Fruit fly (Drosophila melanogaster) whole organism, embryonic: ENCODE data around the gene CG13309.

Experiments used
- CG10321 ChIP-seq: fragments of 200-800 bp; sonication (Bioruptor generic); IDR thresholded peaks from 2 replicates; pipeline ENCODE4 v1.3.6; 2022; ENCODE audit warnings: missing biosample characterization, missing genetic modification characterization
- CG10654 ChIP-seq: fragments of 200-800 bp; sonication (Bioruptor generic); optimal IDR thresholded peaks from 2 replicates; lab custom pipeline; 2016; ENCODE audit warnings: missing biosample characterization, missing genetic modification characterization
- CG10959 ChIP-seq: fragments of 200-800 bp; sonication (Bioruptor generic); IDR thresholded peaks from 2 replicates; pipeline ENCODE4 v1.3.6; 2022; ENCODE audit warnings: missing biosample characterization, missing genetic modification characterization
- CG11456 ChIP-seq: fragments of 200-800 bp; sonication (Bioruptor generic); IDR thresholded peaks from 3 replicates; pipeline ENCODE4 v1.3.6; 2022; ENCODE audit warnings: missing biosample characterization, missing genetic modification characterization
- CG12071 ChIP-seq: fragments of 200-800 bp; sonication (Bioruptor generic); optimal IDR thresholded peaks from 3 replicates; lab custom pipeline; 2018; ENCODE audit warnings: missing biosample characterization, mild to moderate bottlenecking, missing genetic modification characterization
- CG12219 ChIP-seq: fragments of 200-800 bp; sonication (Bioruptor generic); optimal IDR thresholded peaks from 3 replicates; lab custom pipeline; 2018; ENCODE audit warnings: missing biosample characterization, mild to moderate bottlenecking, missing genetic modification characterization
- CG12236 ChIP-seq: fragments of 200-800 bp; sonication (Bioruptor generic); optimal IDR thresholded peaks from 2 replicates; lab custom pipeline; 2016; ENCODE audit warnings: missing biosample characterization, missing genetic modification characterization
- CG12659 ChIP-seq: fragments of 200-800 bp; sonication (Bioruptor generic); optimal IDR thresholded peaks from 3 replicates; lab custom pipeline; 2017; ENCODE audit warnings: mild to moderate bottlenecking, missing biosample characterization, missing genetic modification reagents, missing genetic modification characterization
- CG12744 ChIP-seq: fragments of 200-800 bp; sonication (Bioruptor generic); optimal IDR thresholded peaks from 2 replicates; lab custom pipeline; 2016; ENCODE audit warnings: missing biosample characterization, missing genetic modification characterization
- CG13123 ChIP-seq: fragments of 200-800 bp; sonication (Bioruptor generic); optimal IDR thresholded peaks from 2 replicates; lab custom pipeline; 2016; ENCODE audit warnings: missing biosample characterization, missing genetic modification characterization
- CG14050 ChIP-seq: fragments of 200-800 bp; sonication (Bioruptor generic); IDR thresholded peaks from 3 replicates; pipeline ENCODE4 v1.3.6; 2022; ENCODE audit warnings: missing biosample characterization, missing genetic modification characterization
- CG14667 ChIP-seq: fragments of 200-800 bp; sonication (Bioruptor generic); IDR thresholded peaks from 2 replicates; pipeline ENCODE4 v1.3.6; 2022; ENCODE audit warnings: missing biosample characterization, missing genetic modification characterization
- CG14965 ChIP-seq: fragments of 200-800 bp; sonication (Bioruptor generic); optimal IDR thresholded peaks from 2 replicates; lab custom pipeline; 2016; ENCODE audit warnings: missing biosample characterization, missing genetic modification characterization, borderline replicate concordance
- CG16779 ChIP-seq: fragments of 200-800 bp; sonication (Bioruptor generic); IDR thresholded peaks from 2 replicates; pipeline ENCODE4 v1.3.6; 2022; ENCODE audit warnings: missing biosample characterization, missing genetic modification characterization
- CG16813 ChIP-seq: fragments of 200-800 bp; sonication (Bioruptor generic); IDR thresholded peaks from 3 replicates; pipeline ENCODE4 v1.3.6; 2022; ENCODE audit warnings: missing biosample characterization, missing genetic modification characterization; ENCODE audit not compliant: partially characterized antibody
- CG17361 ChIP-seq: fragments of 200-800 bp; sonication (Bioruptor generic); IDR thresholded peaks from 3 replicates; pipeline ENCODE4 v1.3.6; 2022; ENCODE audit warnings: missing biosample characterization, missing genetic modification characterization
- CG18011 ChIP-seq: fragments of 200-800 bp; sonication (Bioruptor generic); optimal IDR thresholded peaks from 2 replicates; lab custom pipeline; 2017; ENCODE audit warnings: missing biosample characterization, missing genetic modification characterization, mild to moderate bottlenecking, moderate library complexity, missing genotype
- CG2129 ChIP-seq: fragments of 200-800 bp; sonication (Bioruptor generic); IDR thresholded peaks from 2 replicates; pipeline ENCODE4 v1.3.6; 2022; ENCODE audit warnings: missing biosample characterization, missing genetic modification characterization; ENCODE audit not compliant: partially characterized antibody
- CG30403 ChIP-seq: fragments of 200-800 bp; sonication (Bioruptor generic); optimal IDR thresholded peaks from 3 replicates; lab custom pipeline; 2016; ENCODE audit warnings: missing biosample characterization, missing genetic modification characterization
- CG34422 ChIP-seq: fragments of 200-800 bp; sonication (Bioruptor generic); IDR thresholded peaks from 3 replicates; pipeline ENCODE4 v1.3.6; 2022; ENCODE audit warnings: missing biosample characterization, missing genetic modification characterization
- CG5180 ChIP-seq: fragments of 200-800 bp; sonication (Bioruptor generic); optimal IDR thresholded peaks from 3 replicates; lab custom pipeline; 2017; ENCODE audit warnings: missing biosample characterization, missing genetic modification characterization, mild to moderate bottlenecking, moderate library complexity, missing genetic modification reagents
- CG6254 ChIP-seq: fragments of 200-800 bp; sonication (Bioruptor generic); optimal IDR thresholded peaks from 3 replicates; lab custom pipeline; 2017; ENCODE audit warnings: mild to moderate bottlenecking, missing biosample characterization, missing genetic modification reagents, missing genetic modification characterization
- CG6654 ChIP-seq: fragments of 200-800 bp; sonication (Bioruptor generic); optimal IDR thresholded peaks from 2 replicates; lab custom pipeline; 2017; ENCODE audit warnings: missing biosample characterization, mild to moderate bottlenecking, missing genetic modification characterization
- CG9609 ChIP-seq: fragments of 200-800 bp; sonication (Bioruptor generic); optimal IDR thresholded peaks from 3 replicates; lab custom pipeline; 2016; ENCODE audit warnings: missing biosample characterization, missing genetic modification characterization
- Dbx ChIP-seq: fragments of 200-800 bp; sonication (Bioruptor generic); IDR thresholded peaks from 3 replicates; pipeline ENCODE4 v1.3.6; 2022; ENCODE audit warnings: missing biosample characterization, missing genetic modification characterization
- Dref ChIP-seq: fragments of 200-800 bp; sonication (Bioruptor generic); IDR thresholded peaks from 2 replicates; pipeline ENCODE4 v1.3.6; 2022; ENCODE audit warnings: missing biosample characterization, missing genetic modification characterization
- Elba2 ChIP-seq: fragments of 200-800 bp; sonication (Bioruptor generic); optimal IDR thresholded peaks from 3 replicates; lab custom pipeline; 2016; ENCODE audit warnings: missing biosample characterization, missing genetic modification characterization
- Ets65A ChIP-seq: fragments of 200-800 bp; sonication (Bioruptor generic); peaks from one replicate; lab custom pipeline; 2016; ENCODE audit warnings: missing biosample characterization, missing genetic modification characterization
- Ets97D ChIP-seq: fragments of 200-800 bp; sonication (Bioruptor generic); optimal IDR thresholded peaks from 3 replicates; lab custom pipeline; 2016; ENCODE audit warnings: missing biosample characterization, missing genetic modification characterization
- H2.0 ChIP-seq: fragments of 200-800 bp; sonication (Bioruptor generic); IDR thresholded peaks from 2 replicates; pipeline ENCODE4 v1.3.6; 2022; ENCODE audit warnings: missing biosample characterization, missing genetic modification characterization
- PHDP ChIP-seq: fragments of 200-800 bp; sonication (Bioruptor generic); optimal IDR thresholded peaks from 3 replicates; lab custom pipeline; 2018; ENCODE audit warnings: missing biosample characterization, mild to moderate bottlenecking, missing genetic modification characterization, moderate library complexity
- Six4 ChIP-seq: fragments of 200-800 bp; sonication (Bioruptor generic); optimal IDR thresholded peaks from 2 replicates; lab custom pipeline; 2016; ENCODE audit warnings: missing biosample characterization, missing genetic modification characterization
- Stat92E ChIP-seq, 3 experiments: fragments of >200 bp in 2 of 3; fragments of 200-800 bp in 1 of 3; sonication (Bioruptor generic) in 1 of 3; optimal IDR thresholded peaks; 2 replicates each; lab custom pipeline; 2017 to 2019; ENCODE audit warnings: missing biosample characterization in 3 of 3, missing genetic modification characterization in 3 of 3, mild to moderate bottlenecking in 1 of 3, moderate library complexity in 1 of 3
- Usf ChIP-seq: fragments of 200-800 bp; sonication (Bioruptor generic); optimal IDR thresholded peaks from 2 replicates; lab custom pipeline; 2017; ENCODE audit warnings: missing genotype, missing biosample characterization, missing genetic modification characterization
- az2 ChIP-seq: fragments of 200-800 bp; sonication (Bioruptor generic); optimal IDR thresholded peaks from 3 replicates; lab custom pipeline; 2016; ENCODE audit warnings: missing biosample characterization, missing genetic modification characterization
- cad ChIP-seq: fragments of >200 bp; optimal IDR thresholded peaks from 2 replicates; lab custom pipeline; 2017; ENCODE audit warnings: missing biosample characterization, missing genetic modification characterization
- chif ChIP-seq, 2 experiments: fragments of 200-800 bp; sonication (Bioruptor generic); optimal IDR thresholded peaks; 3 replicates each; lab custom pipeline; 2016; ENCODE audit warnings: missing biosample characterization in 2 of 2, missing genetic modification characterization in 2 of 2
- ci ChIP-seq: fragments of 200-800 bp; sonication (Bioruptor generic); IDR thresholded peaks from 3 replicates; pipeline ENCODE4 v1.3.6; 2022; ENCODE audit warnings: missing biosample characterization, missing genetic modification characterization
- crc ChIP-seq: fragments of 200-800 bp; sonication (Bioruptor generic); optimal IDR thresholded peaks from 2 replicates; lab custom pipeline; 2016; ENCODE audit warnings: missing biosample characterization, missing genetic modification characterization
- croc ChIP-seq: fragments of 200-800 bp; sonication (Bioruptor generic); conservative IDR thresholded peaks from 3 replicates; pipeline ENCODE4 v1.3.6; 2022; ENCODE audit warnings: missing biosample characterization, missing genetic modification characterization
- dm ChIP-seq: fragments of 200-800 bp; sonication (Bioruptor generic); optimal IDR thresholded peaks from 3 replicates; lab custom pipeline; 2016; ENCODE audit warnings: missing biosample characterization, missing genetic modification characterization
- ems ChIP-seq: fragments of 200-800 bp; sonication (Bioruptor generic); optimal IDR thresholded peaks from 3 replicates; lab custom pipeline; 2016; ENCODE audit warnings: missing biosample characterization, missing genetic modification characterization
- fru ChIP-seq: fragments of >200 bp; optimal IDR thresholded peaks from 2 replicates; lab custom pipeline; 2017
- hth ChIP-seq: fragments of >200 bp; optimal IDR thresholded peaks from 2 replicates; lab custom pipeline; 2017; ENCODE audit warnings: inconsistent platforms
- lilli ChIP-seq: fragments of 200-800 bp; sonication (Bioruptor generic); optimal IDR thresholded peaks from 3 replicates; lab custom pipeline; 2016; ENCODE audit warnings: missing biosample characterization, missing genetic modification characterization
- mld ChIP-seq: fragments of 200-800 bp; sonication (Bioruptor generic); IDR thresholded peaks from 3 replicates; pipeline ENCODE4 v1.3.6; 2022; ENCODE audit warnings: missing biosample characterization, missing genetic modification characterization; ENCODE audit not compliant: partially characterized antibody
- nom ChIP-seq: fragments of 200-800 bp; sonication (Bioruptor generic); optimal IDR thresholded peaks from 2 replicates; lab custom pipeline; 2017; ENCODE audit warnings: missing biosample characterization, missing genetic modification characterization, mild to moderate bottlenecking, moderate library complexity, missing genetic modification reagents
- peb ChIP-seq: fragments of 200-800 bp; sonication (Bioruptor generic); IDR thresholded peaks from 2 replicates; pipeline ENCODE4 v1.3.6; 2022; ENCODE audit warnings: missing biosample characterization, missing genetic modification characterization
- sd ChIP-seq: fragments of 200-800 bp; sonication (Bioruptor generic); optimal IDR thresholded peaks from 3 replicates; lab custom pipeline; 2018; ENCODE audit warnings: missing biosample characterization, mild to moderate bottlenecking, missing genetic modification characterization, moderate library complexity
- ssp ChIP-seq: fragments of 200-800 bp; sonication (Bioruptor generic); IDR thresholded peaks from 2 replicates; pipeline ENCODE4 v1.3.6; 2022; ENCODE audit warnings: missing biosample characterization, missing genetic modification characterization
- tna ChIP-seq: fragments of 200-800 bp; sonication (Bioruptor generic); IDR thresholded peaks from 2 replicates; pipeline ENCODE4 v1.3.6; 2022; ENCODE audit warnings: missing biosample characterization, missing genetic modification characterization; ENCODE audit not compliant: partially characterized antibody
- zfh1 ChIP-seq: fragments of 200-800 bp; sonication (Bioruptor generic); IDR thresholded peaks from 3 replicates; pipeline ENCODE4 v1.3.6; 2022; ENCODE audit warnings: missing biosample characterization, missing genetic modification characterization

Gene CG13309

dm6 chr3L:8763037-8763454 lies 47.1 kb upstream of the CG13309 start (continued):
- TF ChIP-seq CG2129 (GFP tag; lab: Robert Waterston, UW), result no peak
- TF ChIP-seq CG6654 (GFP tag; lab: Kevin White, UChicago), result no peak
- no peak for TF ChIP-seq CG14965 (GFP tag; lab: Kevin White, UChicago)
- TF ChIP-seq CG6254 (GFP tag; lab: Kevin White, UChicago), result no peak
- no peak for TF ChIP-seq CG12071
- TF ChIP-seq CG10321 (GFP tag; lab: Robert Waterston, UW), result no peak
- TF ChIP-seq CG12659 (GFP tag; lab: Kevin White, UChicago), result peak; percentile 38
- TF ChIP-seq CG12236 (GFP tag; lab: Kevin White, UChicago), result no peak
- no peak for TF ChIP-seq Usf
- TF ChIP-seq zfh1 (GFP tag; lab: Robert Waterston, UW), result peak; percentile 39; the same call in 1 of the 3 replicates
- 0 out of 3 replicates have a peak, but pooled peaks have one; percentile 17 for TF ChIP-seq mld
- TF ChIP-seq PHDP (tag; lab: Kevin White, UChicago), result peak; percentile 43
- no peak for TF ChIP-seq Ets65A
- no peak for TF ChIP-seq CG18011 (GFP tag; lab: Kevin White, UChicago)
- TF ChIP-seq CG16813 (GFP tag; lab: Robert Waterston, UW), result peak; percentile 40; the same call in 1 of the 3 replicates
- no peak for TF ChIP-seq CG12219 (GFP tag; lab: Kevin White, UChicago)
- no peak for TF ChIP-seq Elba2 (GFP tag; lab: Kevin White, UChicago)
- TF ChIP-seq CG34422 (GFP tag; lab: Robert Waterston, UW), result peak; percentile 63; the same call in 2 of the 3 replicates
- TF ChIP-seq sd (tag; lab: Kevin White, UChicago), result no peak
- TF ChIP-seq croc, result no peak
- TF ChIP-seq az2 (GFP tag; lab: Kevin White, UChicago), result peak; percentile 12
- no peak for TF ChIP-seq Ets97D (GFP tag; lab: Kevin White, UChicago)
- TF ChIP-seq Dref (GFP tag; lab: Robert Waterston, UW), result no peak
- peak; percentile 43 for TF ChIP-seq ssp (GFP tag; lab: Robert Waterston, UW)
- TF ChIP-seq CG10959 (GFP tag; lab: Robert Waterston, UW), result no peak
- peak; percentile 50 for TF ChIP-seq lilli (GFP tag; lab: Kevin White, UChicago)
- no peak for TF ChIP-seq cad (GFP tag; lab: Kevin White, UChicago)
- peak; percentile 54; the same call in 1 of the 3 replicates for TF ChIP-seq CG17361
- TF ChIP-seq Dbx, result 0 out of 3 replicates have a peak, but pooled peaks have one; percentile 32
- no peak for TF ChIP-seq nom (GFP tag; lab: Kevin White, UChicago)
- no peak for TF ChIP-seq Stat92E (GFP tag; optimal IDR thresholded peaks at IDR 0.05; lab: Kevin White, UChicago)
- TF ChIP-seq chif (GFP tag; optimal IDR thresholded peaks at IDR 0.05; lab: Kevin White, UChicago), result peak; percentile 10 to 55
- peak; percentile 45 for TF ChIP-seq CG30403
- no peak for TF ChIP-seq CG13123
- TF ChIP-seq CG14050 (GFP tag; lab: Robert Waterston, UW), result peak; percentile 44; the same call in 2 of the 3 replicates
- TF ChIP-seq CG12744 (GFP tag; lab: Kevin White, UChicago), result no peak
- TF ChIP-seq crc (GFP tag; lab: Kevin White, UChicago), result no peak
- 0 out of 3 replicates have a peak, but pooled peaks have one; percentile 65 for TF ChIP-seq CG11456 (GFP tag; lab: Robert Waterston, UW)
- no peak for TF ChIP-seq CG16779
- no peak for TF ChIP-seq ems (GFP tag; lab: Kevin White, UChicago)
- TF ChIP-seq CG5180 (GFP tag; lab: Kevin White, UChicago), result no peak
- 0 out of 2 replicates have a peak, but pooled peaks have one; percentile 19 for TF ChIP-seq CG14667 (GFP tag; lab: Robert Waterston, UW)
- TF ChIP-seq tna (GFP tag; lab: Robert Waterston, UW), result peak; percentile 91
- TF ChIP-seq H2.0 (GFP tag; lab: Robert Waterston, UW), result peak; percentile 62
- TF ChIP-seq fru (lab: Kevin White, UChicago), result no peak
- no peak for TF ChIP-seq CG10654 (GFP tag; lab: Kevin White, UChicago)
- TF ChIP-seq hth (lab: Kevin White, UChicago), result no peak
- TF ChIP-seq peb (GFP tag; lab: Robert Waterston, UW), result no peak
- TF ChIP-seq Six4 (GFP tag; lab: Kevin White, UChicago), result no peak
- peak; percentile 16 for TF ChIP-seq CG9609
- TF ChIP-seq ci (GFP tag; lab: Robert Waterston, UW), result peak; percentile 66; the same call in 2 of the 3 replicates
- peak; percentile 5 for TF ChIP-seq dm (GFP tag; lab: Kevin White, UChicago)
